Fruit fly (Drosophila melanogaster) whole organism, embryonic: ENCODE data around the gene bnl.

ENCODE experiments used
- Abd-B ChIP-seq: fragments of 200-800 bp; sonication (Bioruptor generic); optimal IDR thresholded peaks from 2 replicates; lab custom pipeline; 2018; ENCODE audit warnings: missing biosample characterization, mild to moderate bottlenecking, missing genetic modification characterization, moderate library complexity
- Aef1 ChIP-seq: fragments of 200-800 bp; sonication (Bioruptor generic); IDR thresholded peaks from 3 replicates; pipeline ENCODE4 v1.3.6; 2022; ENCODE audit warnings: missing biosample characterization, missing genetic modification characterization
- Bgb ChIP-seq: fragments of 200-800 bp; sonication (Bioruptor generic); IDR thresholded peaks from 2 replicates; pipeline ENCODE4 v1.3.6; 2022; ENCODE audit warnings: missing biosample characterization, missing genetic modification characterization; ENCODE audit not compliant: partially characterized antibody
- CG10274 ChIP-seq: fragments of 200-800 bp; sonication (Bioruptor generic); optimal IDR thresholded peaks from 3 replicates; lab custom pipeline; 2017; ENCODE audit warnings: missing biosample characterization, mild to moderate bottlenecking, missing genetic modification characterization
- CG12219 ChIP-seq: fragments of 200-800 bp; sonication (Bioruptor generic); optimal IDR thresholded peaks from 3 replicates; lab custom pipeline; 2018; ENCODE audit warnings: missing biosample characterization, mild to moderate bottlenecking, missing genetic modification characterization
- CG1233 ChIP-seq: fragments of 200-800 bp; sonication (Bioruptor generic); optimal IDR thresholded peaks from 4 replicates; lab custom pipeline; 2018; ENCODE audit warnings: missing biosample characterization, mild to moderate bottlenecking, missing genetic modification characterization
- CG12659 ChIP-seq: fragments of 200-800 bp; sonication (Bioruptor generic); optimal IDR thresholded peaks from 3 replicates; lab custom pipeline; 2017; ENCODE audit warnings: mild to moderate bottlenecking, missing biosample characterization, missing genetic modification reagents, missing genetic modification characterization
- CG15073 ChIP-seq: fragments of 200-800 bp; sonication (Bioruptor generic); optimal IDR thresholded peaks from 2 replicates; lab custom pipeline; 2016; ENCODE audit warnings: missing biosample characterization, missing genetic modification characterization
- CG17328 ChIP-seq: fragments of 200-800 bp; sonication (Bioruptor generic); IDR thresholded peaks from 2 replicates; pipeline ENCODE4 v1.3.6; 2022; ENCODE audit warnings: missing biosample characterization, missing genetic modification characterization
- CG17568 ChIP-seq: fragments of 200-800 bp; sonication (Bioruptor generic); optimal IDR thresholded peaks from 2 replicates; lab custom pipeline; 2018; ENCODE audit warnings: missing biosample characterization, mild to moderate bottlenecking, missing genetic modification characterization, moderate library complexity
- CG18262 ChIP-seq: fragments of 200-800 bp; optimal IDR thresholded peaks from 3 replicates; lab custom pipeline; 2019; ENCODE audit warnings: missing biosample characterization, mild to moderate bottlenecking, missing genetic modification characterization, moderate library complexity
- CG2120 ChIP-seq: fragments of 200-800 bp; sonication (Bioruptor generic); optimal IDR thresholded peaks from 3 replicates; lab custom pipeline; 2016; ENCODE audit warnings: missing biosample characterization, missing genetic modification characterization
- CG32532 ChIP-seq: fragments of 200-800 bp; sonication (Bioruptor generic); IDR thresholded peaks from 2 replicates; pipeline ENCODE4 v1.3.6; 2022; ENCODE audit warnings: missing biosample characterization, missing genetic modification characterization
- CG42726 ChIP-seq: fragments of 200-800 bp; sonication (Bioruptor generic); IDR thresholded peaks from 2 replicates; pipeline ENCODE4 v1.3.6; 2022; ENCODE audit warnings: missing biosample characterization, missing genetic modification characterization; ENCODE audit not compliant: partially characterized antibody
- CG43689 ChIP-seq: fragments of 200-800 bp; sonication (Bioruptor generic); IDR thresholded peaks from 2 replicates; pipeline ENCODE4 v1.3.6; 2022; ENCODE audit warnings: missing biosample characterization, missing genetic modification characterization
- CG4707 ChIP-seq: fragments of 200-800 bp; sonication (Bioruptor generic); optimal IDR thresholded peaks from 2 replicates; lab custom pipeline; 2018; ENCODE audit warnings: missing biosample characterization, mild to moderate bottlenecking, missing genetic modification characterization, moderate library complexity
- CG4730 ChIP-seq: fragments of 200-800 bp; sonication (Bioruptor generic); IDR thresholded peaks from 2 replicates; pipeline ENCODE4 v1.3.6; 2022; ENCODE audit warnings: missing biosample characterization, missing genetic modification characterization
- CG6175 ChIP-seq: fragments of 200-800 bp; sonication (Bioruptor generic); IDR thresholded peaks from 3 replicates; pipeline ENCODE4 v1.3.6; 2022; ENCODE audit warnings: missing biosample characterization, missing genetic modification characterization
- CG7357 ChIP-seq: fragments of 200-800 bp; sonication (Bioruptor generic); IDR thresholded peaks from 3 replicates; pipeline ENCODE4 v1.3.6; 2022; ENCODE audit warnings: missing biosample characterization, missing genetic modification characterization
- CG7556 ChIP-seq: fragments of 200-800 bp; sonication (Bioruptor generic); optimal IDR thresholded peaks from 2 replicates; lab custom pipeline; 2017; ENCODE audit warnings: missing biosample characterization, mild to moderate bottlenecking, missing genetic modification characterization
- CG7963 ChIP-seq: fragments of 200-800 bp; sonication (Bioruptor generic); IDR thresholded peaks from 3 replicates; pipeline ENCODE4 v1.3.6; 2022; ENCODE audit warnings: missing biosample characterization, missing genetic modification characterization; ENCODE audit not compliant: partially characterized antibody
- CG8478 ChIP-seq: fragments of >200 bp; optimal IDR thresholded peaks from 2 replicates; lab custom pipeline; 2018
- Fer1 ChIP-seq: fragments of 200-800 bp; sonication (Bioruptor generic); optimal IDR thresholded peaks from 2 replicates; lab custom pipeline; 2017; ENCODE audit warnings: missing biosample characterization, mild to moderate bottlenecking, missing genetic modification characterization
- Fer3 ChIP-seq: fragments of 200-800 bp; sonication (Bioruptor generic); optimal IDR thresholded peaks from 2 replicates; lab custom pipeline; 2018; ENCODE audit warnings: missing biosample characterization, mild to moderate bottlenecking, missing genetic modification characterization, moderate library complexity
- Gug ChIP-seq: fragments of 200-800 bp; sonication (Bioruptor generic); IDR thresholded peaks from 4 replicates; pipeline ENCODE4 v1.3.6; 2022; ENCODE audit warnings: missing biosample characterization, missing genetic modification characterization
- Lpt ChIP-seq: fragments of >200 bp; optimal IDR thresholded peaks from 2 replicates; lab custom pipeline; 2018; ENCODE audit warnings: missing biosample characterization, missing genetic modification characterization
- Ptx1 ChIP-seq: fragments of 200-800 bp; sonication (Bioruptor generic); IDR thresholded peaks from 2 replicates; pipeline ENCODE4 v1.3.6; 2022; ENCODE audit warnings: missing biosample characterization, missing genetic modification characterization
- ac ChIP-seq: fragments of 200-800 bp; sonication (Bioruptor generic); optimal IDR thresholded peaks from 3 replicates; lab custom pipeline; 2017; ENCODE audit warnings: missing biosample characterization, mild to moderate bottlenecking, missing genetic modification characterization
- ap ChIP-seq: fragments of 200-800 bp; sonication (Bioruptor generic); IDR thresholded peaks from 2 replicates; pipeline ENCODE4 v1.3.6; 2022; ENCODE audit warnings: missing biosample characterization, missing genetic modification characterization
- dmrt99B ChIP-seq: fragments of 200-800 bp; sonication (Bioruptor generic); optimal IDR thresholded peaks from 2 replicates; lab custom pipeline; 2018; ENCODE audit warnings: missing biosample characterization, mild to moderate bottlenecking, missing genetic modification characterization, moderate library complexity
- emc ChIP-seq: fragments of 200-800 bp; sonication (Bioruptor generic); optimal IDR thresholded peaks from 2 replicates; lab custom pipeline; 2016; ENCODE audit warnings: missing biosample characterization, missing genetic modification characterization
- grau ChIP-seq: fragments of 200-800 bp; optimal IDR thresholded peaks from 3 replicates; lab custom pipeline; 2019; ENCODE audit warnings: missing biosample characterization, mild to moderate bottlenecking, missing genetic modification characterization, moderate library complexity
- grn ChIP-seq: fragments of 200-800 bp; sonication (Bioruptor generic); optimal IDR thresholded peaks from 3 replicates; lab custom pipeline; 2017; ENCODE audit warnings: missing biosample characterization, missing genetic modification characterization
- inv ChIP-seq: fragments of 200-800 bp; sonication (Bioruptor generic); IDR thresholded peaks from 2 replicates; pipeline ENCODE4 v1.3.6; 2022; ENCODE audit warnings: missing biosample characterization, missing genetic modification characterization; ENCODE audit not compliant: partially characterized antibody
- jumu ChIP-seq: fragments of 200-800 bp; sonication (Bioruptor generic); optimal IDR thresholded peaks from 3 replicates; lab custom pipeline; 2016; ENCODE audit warnings: missing biosample characterization, missing genetic modification characterization
- ken ChIP-seq: fragments of 200-800 bp; sonication (Bioruptor generic); IDR thresholded peaks from 3 replicates; pipeline ENCODE4 v1.3.6; 2022; ENCODE audit warnings: missing biosample characterization, missing genetic modification characterization
- kni ChIP-seq: fragments of 200-800 bp; sonication (Bioruptor generic); optimal IDR thresholded peaks from 3 replicates; lab custom pipeline; 2017; ENCODE audit warnings: mild to moderate bottlenecking, missing biosample characterization, missing genetic modification reagents, missing genetic modification characterization
- lbe ChIP-seq: fragments of 200-800 bp; sonication (Bioruptor generic); optimal IDR thresholded peaks from 2 replicates; lab custom pipeline; 2016; ENCODE audit warnings: missing biosample characterization, mild to moderate bottlenecking, missing genetic modification characterization
- lilli ChIP-seq: fragments of 200-800 bp; sonication (Bioruptor generic); optimal IDR thresholded peaks from 3 replicates; lab custom pipeline; 2016; ENCODE audit warnings: missing biosample characterization, missing genetic modification characterization
- maf-S ChIP-seq: fragments of 200-800 bp; sonication (Bioruptor generic); optimal IDR thresholded peaks from 2 replicates; lab custom pipeline; 2016; ENCODE audit warnings: missing biosample characterization, missing genetic modification characterization
- mirr ChIP-seq: fragments of 200-800 bp; sonication (Bioruptor generic); optimal IDR thresholded peaks from 3 replicates; lab custom pipeline; 2018; ENCODE audit warnings: missing biosample characterization, mild to moderate bottlenecking, missing genetic modification characterization
- onecut ChIP-seq: fragments of 200-800 bp; sonication (Bioruptor generic); IDR thresholded peaks from 2 replicates; pipeline ENCODE4 v1.3.6; 2022; ENCODE audit warnings: missing biosample characterization, missing genetic modification characterization
- p53 ChIP-seq: fragments of 200-800 bp; sonication (Bioruptor generic); optimal IDR thresholded peaks from 2 replicates; lab custom pipeline; 2016; ENCODE audit warnings: missing biosample characterization, missing genetic modification characterization
- sd ChIP-seq: fragments of 200-800 bp; sonication (Bioruptor generic); optimal IDR thresholded peaks from 3 replicates; lab custom pipeline; 2018; ENCODE audit warnings: missing biosample characterization, mild to moderate bottlenecking, missing genetic modification characterization, moderate library complexity
- sens-2 ChIP-seq: fragments of 200-800 bp; sonication (Bioruptor generic); IDR thresholded peaks from 2 replicates; pipeline ENCODE4 v1.3.6; 2022; ENCODE audit warnings: missing biosample characterization, missing genetic modification characterization
- sna ChIP-seq: fragments of 200-800 bp; sonication (Bioruptor generic); IDR thresholded peaks from 2 replicates; pipeline ENCODE4 v1.3.6; 2022; ENCODE audit warnings: missing biosample characterization, missing genetic modification characterization; ENCODE audit not compliant: partially characterized antibody
- so ChIP-seq: fragments of 200-800 bp; sonication (Bioruptor generic); IDR thresholded peaks from 3 replicates; pipeline ENCODE4 v1.3.6; 2022; ENCODE audit warnings: missing biosample characterization, missing genetic modification characterization
- sqz ChIP-seq: fragments of 200-800 bp; sonication (Bioruptor generic); optimal IDR thresholded peaks from 3 replicates; lab custom pipeline; 2018; ENCODE audit warnings: missing biosample characterization, mild to moderate bottlenecking, missing genetic modification characterization
- tap ChIP-seq: fragments of 200-800 bp; optimal IDR thresholded peaks from 3 replicates; lab custom pipeline; 2019; ENCODE audit warnings: missing biosample characterization, mild to moderate bottlenecking, missing genetic modification characterization, moderate library complexity
- unc-4 ChIP-seq: fragments of 200-800 bp; sonication (Bioruptor generic); IDR thresholded peaks from 2 replicates; pipeline ENCODE4 v1.3.6; 2022; ENCODE audit warnings: missing biosample characterization, missing genetic modification characterization; ENCODE audit not compliant: partially characterized antibody
- vnd ChIP-seq: fragments of 200-800 bp; sonication (Bioruptor generic); IDR thresholded peaks from 3 replicates; pipeline ENCODE4 v1.3.6; 2022; ENCODE audit warnings: missing biosample characterization, missing genetic modification characterization; ENCODE audit not compliant: partially characterized antibody

bnl gene

dm6 chr3R:19858017-19858659, 21.5 kb upstream of the bnl start (continued):
- TF ChIP-seq CG4730 (GFP tag; lab: Robert Waterston, UW) (no peak), Aef1 (GFP tag; lab: Robert Waterston, UW) (no peak), CG17328 (GFP tag; lab: Robert Waterston, UW) (no peak), maf-S (GFP tag; lab: Kevin White, UChicago) (peak; percentile 10), sens-2 (no peak), inv (GFP tag; lab: Robert Waterston, UW) (no peak), so (GFP tag; lab: Robert Waterston, UW) (no peak), lbe (GFP tag; lab: Kevin White, UChicago) (peak; percentile 86), sna (GFP tag; lab: Robert Waterston, UW) (no peak), Abd-B (no peak), ken (peak; percentile 48; the same call in 1 of the 3 replicates), CG10274 (no peak), sd (tag; lab: Kevin White, UChicago) (no peak), tap (tag; lab: Kevin White, UChicago) (no peak), sqz (GFP tag; lab: Kevin White, UChicago) (no peak), Fer3 (tag; lab: Kevin White, UChicago) (no peak), p53 (GFP tag; lab: Kevin White, UChicago) (no peak), CG7963 (no peak), onecut (GFP tag; lab: Robert Waterston, UW) (no peak), ac (GFP tag; lab: Kevin White, UChicago) (no peak), CG2120 (GFP tag; lab: Kevin White, UChicago) (peak; percentile 62), CG6175 (GFP tag; lab: Robert Waterston, UW) (no peak), Ptx1 (GFP tag; lab: Robert Waterston, UW) (no peak), Lpt (GFP tag; lab: Kevin White, UChicago) (no peak), emc (GFP tag; lab: Kevin White, UChicago) (no peak), jumu (GFP tag; lab: Kevin White, UChicago) (no peak), CG43689 (GFP tag; lab: Robert Waterston, UW) (no peak), unc-4 (GFP tag; lab: Robert Waterston, UW) (no peak), Bgb (GFP tag; lab: Robert Waterston, UW) (no peak), CG12219 (GFP tag; lab: Kevin White, UChicago) (peak; percentile 22), CG7357 (GFP tag; lab: Robert Waterston, UW) (no peak), grn (GFP tag; lab: Kevin White, UChicago) (peak; percentile 34), CG17568 (GFP tag; lab: Kevin White, UChicago) (no peak), CG4707 (GFP tag; lab: Kevin White, UChicago) (no peak), lilli (peak; percentile 38), vnd (no peak), kni (GFP tag; lab: Kevin White, UChicago) (no peak), CG7556 (no peak), CG8478 (no peak), dmrt99B (tag; lab: Kevin White, UChicago) (no peak), CG18262 (tag; lab: Kevin White, UChicago) (no peak), mirr (GFP tag; lab: Kevin White, UChicago) (peak; percentile 48), CG32532 (GFP tag; lab: Robert Waterston, UW) (peak; percentile 50; the same call in 1 of the 2 replicates), CG1233 (GFP tag; lab: Kevin White, UChicago) (no peak), Fer1 (GFP tag; lab: Kevin White, UChicago) (peak; percentile 61), CG15073 (GFP tag; lab: Kevin White, UChicago) (no peak), ap (GFP tag; lab: Robert Waterston, UW) (no peak), CG42726 (GFP tag; lab: Robert Waterston, UW) (no peak), Gug (no peak), CG12659 (GFP tag; lab: Kevin White, UChicago) (peak; percentile 16), grau (tag; lab: Kevin White, UChicago) (no peak)
